Worm (Caenorhabditis elegans): ENCODE results near the gene asp-8.

DNA sequence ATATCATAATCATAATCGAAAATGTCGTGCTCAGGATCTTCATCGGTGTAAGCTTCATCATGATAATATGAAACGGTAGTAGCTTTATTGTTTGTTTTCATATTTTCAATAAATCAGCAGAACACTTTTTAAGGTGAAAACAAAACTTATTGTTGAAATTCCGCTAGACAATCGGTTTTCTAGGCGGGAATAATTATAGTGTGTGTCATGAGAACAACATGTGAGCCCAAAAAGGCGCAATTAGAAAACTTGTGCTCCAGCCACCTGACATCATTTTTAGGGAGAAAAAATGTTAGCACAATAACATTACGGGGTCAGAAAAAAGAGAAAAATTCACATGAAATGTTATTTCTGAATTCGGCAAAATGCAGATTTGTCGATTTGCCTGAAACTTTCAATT, 9.9 kb downstream of the asp-8 start, which contains the start of gene srw-8:
- TF ChIP-seq pqm-1 (tag; optimal IDR thresholded peaks at IDR 0.05) (no peak), unc-39 (tag; optimal IDR thresholded peaks at IDR 0.05) (no peak), elt-3 (tag; optimal IDR thresholded peaks at IDR 0.05) (no peak), tbx-2 (tag; optimal IDR thresholded peaks at IDR 0.05) (no peak), lin-39 (tag; optimal IDR thresholded peaks at IDR 0.05) (no peak), skn-1 (tag; optimal IDR thresholded peaks at IDR 0.05) (no peak), nhr-28 (tag; optimal IDR thresholded peaks at IDR 0.05) (no peak), nhr-25 (tag; optimal IDR thresholded peaks at IDR 0.05) (no peak)
